Worm (Caenorhabditis elegans): ENCODE data around the gene srh-133.

- TF ChIP-seq egl-27 (tag; optimal IDR thresholded peaks at IDR 0.05) (no peak), ceh-16 (tag; optimal IDR thresholded peaks at IDR 0.05) (no peak), aly-2 (tag; optimal IDR thresholded peaks at IDR 0.05) (no peak), R02D3.7 (tag; optimal IDR thresholded peaks at IDR 0.05) (no peak), lsy-12 (tag; optimal IDR thresholded peaks at IDR 0.05) (no peak), lin-39 (tag; optimal IDR thresholded peaks at IDR 0.05) (no peak), fkh-10 (GFP tag; optimal IDR thresholded peaks at IDR 0.05) (no peak), mdl-1 (tag; optimal IDR thresholded peaks at IDR 0.05) (no peak), skn-1 (tag; optimal IDR thresholded peaks at IDR 0.05) (no peak), nhr-76 (tag; optimal IDR thresholded peaks at IDR 0.05) (no peak), unc-39 (tag; optimal IDR thresholded peaks at IDR 0.05) (no peak)
Measured at ce11 chrV:17966747-17967146, 47.3 kb downstream of the srh-133 start, which contains the start of gene gck-3.

All from whole organism, L3 larva.